Fruit fly (Drosophila melanogaster) whole organism, prepupa: ENCODE results near the gene ea.

Experiments used
- Blimp-1 ChIP-seq: fragments of 200-800 bp; sonication (Bioruptor generic); optimal IDR thresholded peaks from 3 replicates; lab custom pipeline; 2017; ENCODE audit warnings: missing biosample characterization, missing genetic modification characterization, mild to moderate bottlenecking, moderate library complexity, missing genetic modification reagents
- CG1621 ChIP-seq: fragments of 200-800 bp; sonication (Bioruptor generic); optimal IDR thresholded peaks from 3 replicates; lab custom pipeline; 2018; ENCODE audit warnings: missing biosample characterization, mild to moderate bottlenecking, missing genetic modification characterization
- CG16779 ChIP-seq: fragments of 200-800 bp; sonication (Bioruptor generic); optimal IDR thresholded peaks from 3 replicates; lab custom pipeline; 2017; ENCODE audit warnings: missing biosample characterization, mild to moderate bottlenecking, missing genetic modification characterization
- Eip78C ChIP-seq: fragments of 200-800 bp; sonication (Bioruptor generic); peaks from one replicate; lab custom pipeline; 2016; ENCODE audit warnings: missing biosample characterization, missing genetic modification characterization
- Gug ChIP-seq: fragments of 200-800 bp; sonication (Bioruptor generic); IDR thresholded peaks from 2 replicates; pipeline ENCODE4 v1.3.6; 2022; ENCODE audit warnings: missing biosample characterization, missing genetic modification characterization
- Lpt ChIP-seq: fragments of 200-800 bp; sonication (Bioruptor generic); optimal IDR thresholded peaks from 3 replicates; lab custom pipeline; 2016; ENCODE audit warnings: missing biosample characterization, missing genetic modification characterization
- dac ChIP-seq: fragments of 200-800 bp; sonication (Bioruptor generic); optimal IDR thresholded peaks from 2 replicates; lab custom pipeline; 2017; ENCODE audit warnings: missing biosample characterization, mild to moderate bottlenecking, missing genetic modification characterization
- pdm3 ChIP-seq: fragments of 200-800 bp; sonication (Bioruptor generic); optimal IDR thresholded peaks from 3 replicates; lab custom pipeline; 2016; ENCODE audit warnings: missing biosample characterization, missing genetic modification characterization
- salr ChIP-seq, 2 experiments: fragments of 200-800 bp; sonication (Bioruptor generic); optimal IDR thresholded peaks; 3 replicates each; lab custom pipeline; 2016 to 2018; ENCODE audit warnings: missing biosample characterization in 2 of 2, missing genetic modification characterization in 2 of 2, mild to moderate bottlenecking in 1 of 2

dm6 chr3R:15282982-15283809 lies 45.3 kb upstream of the ea start:
- peak; percentile 48 for TF ChIP-seq Eip78C (GFP tag; lab: Kevin White, UChicago)
- TF ChIP-seq Lpt (GFP tag; lab: Kevin White, UChicago), result no peak
- no peak for TF ChIP-seq CG1621 (tag; lab: Kevin White, UChicago)
- no peak for TF ChIP-seq salr (GFP tag; optimal IDR thresholded peaks at IDR 0.05; lab: Kevin White, UChicago)
- no peak for TF ChIP-seq Gug (GFP tag; lab: Robert Waterston, UW)
- TF ChIP-seq CG16779 (tag; lab: Kevin White, UChicago), result no peak
- TF ChIP-seq pdm3 (GFP tag; lab: Kevin White, UChicago), result no peak
- no peak for TF ChIP-seq Blimp-1
- no peak for TF ChIP-seq dac (GFP tag; lab: Kevin White, UChicago)
